Fruit fly (Drosophila melanogaster) whole organism, wandering third instar larva: ENCODE results near the gene CG32544.

ENCODE experiments used
- Abd-B ChIP-seq: fragments of >200 bp; optimal IDR thresholded peaks from 2 replicates; lab custom pipeline; 2017; ENCODE audit warnings: missing biosample characterization, missing genetic modification characterization
- CG32264 ChIP-seq: fragments of 200-800 bp; sonication (Bioruptor generic); optimal IDR thresholded peaks from 2 replicates; lab custom pipeline; 2016; ENCODE audit warnings: missing biosample characterization, missing genetic modification characterization
- CG9705 ChIP-seq: fragments of 200-800 bp; sonication (Bioruptor generic); optimal IDR thresholded peaks from 2 replicates; lab custom pipeline; 2018; ENCODE audit warnings: missing biosample characterization, mild to moderate bottlenecking, missing genetic modification characterization
- CrebA ChIP-seq: fragments of 200-800 bp; sonication (Bioruptor generic); optimal IDR thresholded peaks from 2 replicates; lab custom pipeline; 2016; ENCODE audit warnings: missing biosample characterization, mild to moderate bottlenecking, missing genetic modification characterization, borderline replicate concordance
- Dfd ChIP-seq: fragments of >200 bp; optimal IDR thresholded peaks from 2 replicates; lab custom pipeline; 2017; ENCODE audit warnings: missing biosample characterization, missing genetic modification characterization
- Dif ChIP-seq: fragments of 200-275, 200-300 bp; sonication (Bioruptor generic); optimal IDR thresholded peaks from 2 replicates; lab custom pipeline; 2018; ENCODE audit warnings: missing biosample characterization, missing genetic modification characterization; ENCODE audit not compliant: partially characterized antibody
- GATAd ChIP-seq: sonication (Bioruptor generic); optimal IDR thresholded peaks from 2 replicates; lab custom pipeline; 2016; ENCODE audit warnings: missing biosample characterization, missing genetic modification characterization
- HLH106 ChIP-seq: fragments of 200-800 bp; optimal IDR thresholded peaks from 3 replicates; lab custom pipeline; 2019; ENCODE audit warnings: missing biosample characterization, mild to moderate bottlenecking, missing genetic modification characterization, moderate library complexity
- Hnf4 ChIP-seq: fragments of 200-800 bp; sonication (Bioruptor generic); optimal IDR thresholded peaks from 2 replicates; lab custom pipeline; 2016; ENCODE audit warnings: missing biosample characterization, mild to moderate bottlenecking, missing genetic modification characterization
- Hr78 ChIP-seq: fragments of >200 bp; optimal IDR thresholded peaks from 2 replicates; lab custom pipeline; 2017; ENCODE audit warnings: missing biosample characterization, missing genetic modification characterization
- Hr83 ChIP-seq: fragments of 200-300 bp; sonication (Bioruptor generic); optimal IDR thresholded peaks from 2 replicates; lab custom pipeline; 2016; ENCODE audit warnings: missing biosample characterization, mild to moderate bottlenecking, missing genetic modification characterization, moderate library complexity; ENCODE audit not compliant: poor library complexity, severe bottlenecking
- Jra ChIP-seq: sonication (Bioruptor generic); optimal IDR thresholded peaks from 2 replicates; lab custom pipeline; 2016; ENCODE audit warnings: missing biosample characterization, missing genetic modification characterization
- Mio ChIP-seq: sonication (Bioruptor generic); optimal IDR thresholded peaks from 2 replicates; lab custom pipeline; 2016; ENCODE audit warnings: missing biosample characterization, missing genetic modification characterization
- Myc ChIP-seq: fragments of >200 bp; optimal IDR thresholded peaks from 2 replicates; lab custom pipeline; 2017
- N ChIP-seq: fragments of >200 bp; optimal IDR thresholded peaks from 2 replicates; lab custom pipeline; 2018; ENCODE audit warnings: missing biosample characterization, missing external identifiers, missing genetic modification characterization
- OdsH ChIP-seq: fragments of 200-800 bp; sonication (Bioruptor generic); optimal IDR thresholded peaks from 2 replicates; lab custom pipeline; 2016; ENCODE audit warnings: missing biosample characterization, mild to moderate bottlenecking, missing genetic modification characterization
- Rel ChIP-seq, 2 experiments: fragments of 200-800 bp; sonication (Bioruptor generic) in 1 of 2; optimal IDR thresholded peaks; 2 replicates in 1 of 2; 3 replicates in 1 of 2; lab custom pipeline; 2016 to 2019; ENCODE audit warnings: mild to moderate bottlenecking in 2 of 2, missing biosample characterization in 2 of 2, missing genetic modification characterization in 2 of 2, moderate library complexity in 1 of 2
- Sp1 ChIP-seq: fragments of 200-800 bp; sonication (Bioruptor generic); optimal IDR thresholded peaks from 3 replicates; lab custom pipeline; 2019; ENCODE audit warnings: missing biosample characterization, mild to moderate bottlenecking, missing genetic modification characterization, moderate library complexity
- Vsx2 ChIP-seq: fragments of 200-300, 225-300 bp; sonication (Bioruptor generic); optimal IDR thresholded peaks from 2 replicates; lab custom pipeline; 2018; ENCODE audit warnings: missing biosample characterization, missing genetic modification characterization; ENCODE audit not compliant: partially characterized antibody
- br ChIP-seq: fragments of 200-800 bp; sonication (Bioruptor generic); optimal IDR thresholded peaks from 2 replicates; lab custom pipeline; 2016; ENCODE audit warnings: missing biosample characterization, missing genetic modification characterization
- brk ChIP-seq: fragments of 200-800 bp; sonication (Bioruptor generic); optimal IDR thresholded peaks from 2 replicates; lab custom pipeline; 2016; ENCODE audit warnings: missing biosample characterization, mild to moderate bottlenecking, missing genetic modification characterization
- dl ChIP-seq, 2 experiments: fragments of 175-275, 200-275 bp in 1 of 2; fragments of 200-275 bp in 1 of 2; sonication (Bioruptor generic); optimal IDR thresholded peaks; lab custom pipeline; 2018; ENCODE audit warnings: mild to moderate bottlenecking in 2 of 2, missing biosample characterization in 2 of 2, missing genetic modification characterization in 2 of 2, moderate library complexity in 2 of 2; ENCODE audit not compliant: partially characterized antibody in 2 of 2, insufficient read depth in 1 of 2
- dmrt93B ChIP-seq: fragments of 200-800 bp; sonication (Bioruptor generic); optimal IDR thresholded peaks from 2 replicates; lab custom pipeline; 2018; ENCODE audit warnings: missing biosample characterization, mild to moderate bottlenecking, missing genetic modification characterization
- dsf ChIP-seq: sonication (Bioruptor generic); optimal IDR thresholded peaks from 2 replicates; lab custom pipeline; 2016; ENCODE audit warnings: missing biosample characterization, missing genetic modification characterization, borderline replicate concordance
- ey ChIP-seq: fragments of 200-800 bp; sonication (Bioruptor generic); optimal IDR thresholded peaks from 2 replicates; lab custom pipeline; 2016; ENCODE audit warnings: missing biosample characterization, missing genetic modification characterization
- foxo ChIP-seq, 2 experiments: fragments of 200-800 bp; sonication (Bioruptor generic); optimal IDR thresholded peaks; 2 replicates in 1 of 2; 3 replicates in 1 of 2; lab custom pipeline; 2016 to 2017; ENCODE audit warnings: missing biosample characterization in 2 of 2, missing genetic modification characterization in 2 of 2
- fru ChIP-seq: fragments of 200-800 bp; sonication (Bioruptor generic); optimal IDR thresholded peaks from 3 replicates; lab custom pipeline; 2016; ENCODE audit warnings: missing biosample characterization, mild to moderate bottlenecking, missing genetic modification characterization
- h ChIP-seq: fragments of 200-800 bp; sonication (Bioruptor generic); optimal IDR thresholded peaks from 3 replicates; lab custom pipeline; 2016; ENCODE audit warnings: missing biosample characterization, mild to moderate bottlenecking, missing genetic modification characterization
- jim ChIP-seq: fragments of 175-275, 200-325 bp; sonication (Bioruptor generic); optimal IDR thresholded peaks from 2 replicates; lab custom pipeline; 2016; ENCODE audit warnings: missing biosample characterization, mild to moderate bottlenecking, missing genetic modification characterization
- lola ChIP-seq: fragments of >200 bp; optimal IDR thresholded peaks from 2 replicates; lab custom pipeline; 2017; ENCODE audit warnings: missing biosample characterization, missing genetic modification characterization
- pan ChIP-seq: fragments of >200 bp; optimal IDR thresholded peaks from 2 replicates; lab custom pipeline; 2017
- psq ChIP-seq: fragments of 200-800 bp; sonication (Bioruptor generic); optimal IDR thresholded peaks from 3 replicates; lab custom pipeline; 2017; ENCODE audit warnings: missing biosample characterization, mild to moderate bottlenecking, missing genetic modification characterization, moderate library complexity
- rgr ChIP-seq: fragments of 200-800 bp; sonication (Bioruptor generic); optimal IDR thresholded peaks from 3 replicates; lab custom pipeline; 2016; ENCODE audit warnings: missing biosample characterization, mild to moderate bottlenecking, missing genetic modification characterization
- sage ChIP-seq: fragments of 200-800 bp; sonication (Bioruptor generic); optimal IDR thresholded peaks from 2 replicates; lab custom pipeline; 2016; ENCODE audit warnings: missing biosample characterization, mild to moderate bottlenecking, missing genetic modification characterization
- sv ChIP-seq: fragments of 200-800 bp; sonication (Bioruptor generic); optimal IDR thresholded peaks from 3 replicates; lab custom pipeline; 2016; ENCODE audit warnings: missing biosample characterization, missing genetic modification characterization
- tai ChIP-seq: sonication (Bioruptor generic); optimal IDR thresholded peaks from 2 replicates; lab custom pipeline; 2016; ENCODE audit warnings: missing biosample characterization, missing genetic modification characterization
- usp ChIP-seq: fragments of >200 bp; optimal IDR thresholded peaks from 2 replicates; lab custom pipeline; 2017; ENCODE audit warnings: missing biosample characterization, missing genetic modification characterization
- woc ChIP-seq: sonication (Bioruptor generic); optimal IDR thresholded peaks from 2 replicates; lab custom pipeline; 2016; ENCODE audit warnings: missing biosample characterization, mild to moderate bottlenecking, missing genetic modification characterization

Gene CG32544

DNA sequence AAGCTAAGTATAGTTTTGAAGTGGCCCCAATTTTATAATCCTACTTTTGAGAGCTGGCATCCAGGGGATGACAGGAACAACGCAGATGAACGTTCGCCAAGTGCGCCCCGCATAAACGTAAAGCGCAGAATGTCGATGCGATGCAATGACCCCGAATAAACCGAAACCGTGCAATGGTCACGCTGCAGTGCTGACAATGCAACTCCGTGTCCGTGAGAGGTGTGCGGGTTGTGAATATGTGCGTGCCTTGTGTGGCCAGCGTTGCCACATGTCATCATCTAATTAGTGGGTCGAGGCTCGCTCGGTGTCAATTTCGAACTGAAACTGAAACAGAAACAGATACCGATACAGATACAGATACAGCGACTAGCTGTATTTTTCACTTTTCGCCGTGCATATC, 8.1 kb downstream of the CG32544 start:
- no peak for TF ChIP-seq N (GFP tag; lab: Kevin White, UChicago)
- no peak for TF ChIP-seq rgr (GFP tag; lab: Kevin White, UChicago)
- no peak for TF ChIP-seq jim (GFP tag; lab: Kevin White, UChicago)
- TF ChIP-seq Dfd (GFP tag; lab: Kevin White, UChicago), result no peak
- TF ChIP-seq sv (GFP tag; lab: Kevin White, UChicago), result no peak
- no peak for TF ChIP-seq CG32264 (GFP tag; lab: Kevin White, UChicago)
- no peak for TF ChIP-seq tai (GFP tag; lab: Kevin White, UChicago)
- no peak for TF ChIP-seq br (GFP tag; lab: Kevin White, UChicago)
- no peak for TF ChIP-seq Sp1 (GFP tag; lab: Kevin White, UChicago)
- no peak for TF ChIP-seq h (GFP tag; lab: Kevin White, UChicago)
- TF ChIP-seq Hnf4, result no peak
- TF ChIP-seq usp, result no peak
- no peak for TF ChIP-seq foxo (GFP tag; optimal IDR thresholded peaks at IDR 0.05; lab: Kevin White, UChicago)
- no peak for TF ChIP-seq pan (lab: Kevin White, UChicago)
- no peak for TF ChIP-seq CrebA
- no peak for TF ChIP-seq Mio (GFP tag; lab: Kevin White, UChicago)
- TF ChIP-seq sage, result no peak
- TF ChIP-seq Rel (GFP tag; optimal IDR thresholded peaks at IDR 0.05; lab: Kevin White, UChicago), result no peak
- TF ChIP-seq Rel (tag; optimal IDR thresholded peaks at IDR 0.05; lab: Kevin White, UChicago), result no peak

DNA sequence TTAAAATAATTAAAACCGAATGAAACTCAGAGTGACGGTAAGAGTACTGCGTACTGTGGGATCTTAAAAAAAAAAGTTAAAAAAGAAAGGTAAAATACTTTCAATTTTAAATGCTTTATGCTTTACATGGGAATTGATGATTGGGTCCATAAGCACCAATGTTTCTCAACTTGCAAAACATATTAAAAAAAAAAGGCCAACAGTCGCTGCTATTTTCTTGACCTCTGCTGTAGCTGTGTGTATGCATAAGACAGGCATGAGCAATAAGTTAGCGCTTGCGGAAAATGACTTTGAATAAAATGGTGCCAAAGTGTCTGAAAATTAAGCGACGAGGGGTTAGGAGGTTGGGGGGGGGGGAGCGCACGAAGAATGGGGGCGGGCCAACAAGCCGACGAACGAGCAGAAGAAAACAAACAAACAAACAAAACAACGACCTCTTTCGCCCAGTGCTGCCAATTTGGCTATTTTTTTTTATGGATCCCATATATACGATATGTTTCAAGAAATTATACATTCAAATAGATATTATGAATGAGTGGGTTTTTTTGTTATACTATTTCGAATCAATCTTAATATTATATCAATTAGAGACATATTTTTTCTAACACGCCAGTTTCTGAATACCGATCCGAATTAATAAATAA, 9.5 kb downstream of the CG32544 start:
- TF ChIP-seq ey (GFP tag; lab: Kevin White, UChicago) (peak; percentile 64), woc (peak; percentile 27), CG9705 (GFP tag; lab: Kevin White, UChicago) (no peak), psq (GFP tag; lab: Kevin White, UChicago) (peak; percentile 54), dl (GFP tag; optimal IDR thresholded peaks at IDR 0.05; lab: Kevin White, UChicago; ENCODE audit: insufficient read depth in 1 of 2, partially characterized antibody in 2 of 2) (no peak), Rel (GFP tag; optimal IDR thresholded peaks at IDR 0.05; lab: Kevin White, UChicago) (no peak), Rel (tag; optimal IDR thresholded peaks at IDR 0.05; lab: Kevin White, UChicago) (no peak), lola (no peak), sv (GFP tag; lab: Kevin White, UChicago) (no peak), jim (GFP tag; lab: Kevin White, UChicago) (no peak), Dif (no peak), OdsH (GFP tag; lab: Kevin White, UChicago) (peak; percentile 56), HLH106 (peak; percentile 39), h (GFP tag; lab: Kevin White, UChicago) (peak; percentile 62), rgr (GFP tag; lab: Kevin White, UChicago) (peak; percentile 67), dmrt93B (GFP tag; lab: Kevin White, UChicago) (no peak), dsf (no peak), Sp1 (GFP tag; lab: Kevin White, UChicago) (peak; percentile 60), pan (lab: Kevin White, UChicago) (no peak), GATAd (GFP tag; lab: Kevin White, UChicago) (no peak), fru (GFP tag; lab: Kevin White, UChicago) (peak; percentile 72), N (GFP tag; lab: Kevin White, UChicago) (no peak), brk (GFP tag; lab: Kevin White, UChicago) (no peak), Jra (GFP tag; lab: Kevin White, UChicago) (no peak), br (GFP tag; lab: Kevin White, UChicago) (peak; percentile 64), Mio (GFP tag; lab: Kevin White, UChicago) (no peak), Vsx2 (no peak), CrebA (no peak), sage (no peak), Dfd (GFP tag; lab: Kevin White, UChicago) (no peak), CG32264 (GFP tag; lab: Kevin White, UChicago) (peak; percentile 19), Myc (lab: Kevin White, UChicago) (peak; percentile 49), foxo (GFP tag; optimal IDR thresholded peaks at IDR 0.05; lab: Kevin White, UChicago) (peak in 1 of 2 experiments; percentile 71), Abd-B (GFP tag; lab: Kevin White, UChicago) (no peak), Hr78 (GFP tag; lab: Kevin White, UChicago) (no peak), usp (no peak), Hr83 (GFP tag; lab: Kevin White, UChicago) (peak; percentile 57), tai (GFP tag; lab: Kevin White, UChicago) (no peak), Hnf4 (no peak)
